Fruit fly (Drosophila melanogaster) whole organism, embryonic: Measurements from ENCODE around the gene CG14341.

ENCODE experiments used
- Aef1 ChIP-seq: fragments of 200-800 bp; sonication (Bioruptor generic); IDR thresholded peaks from 3 replicates; pipeline ENCODE4 v1.3.6; 2022; ENCODE audit warnings: missing biosample characterization, missing genetic modification characterization
- Bgb ChIP-seq: fragments of 200-800 bp; sonication (Bioruptor generic); IDR thresholded peaks from 2 replicates; pipeline ENCODE4 v1.3.6; 2022; ENCODE audit warnings: missing biosample characterization, missing genetic modification characterization; ENCODE audit not compliant: partially characterized antibody
- CG1024 ChIP-seq: fragments of 200-800 bp; sonication (Bioruptor generic); IDR thresholded peaks from 2 replicates; pipeline ENCODE4 v1.3.6; 2022; ENCODE audit warnings: missing biosample characterization, missing genetic modification characterization
- CG10366 ChIP-seq: fragments of 200-800 bp; sonication (Bioruptor generic); IDR thresholded peaks from 2 replicates; pipeline ENCODE4 v1.3.6; 2022; ENCODE audit warnings: missing biosample characterization, missing genetic modification characterization
- CG10462 ChIP-seq: fragments of 200-800 bp; sonication (Bioruptor generic); optimal IDR thresholded peaks from 2 replicates; lab custom pipeline; 2016; ENCODE audit warnings: missing biosample characterization, missing genetic modification characterization
- CG11695 ChIP-seq: fragments of 200-800 bp; sonication (Bioruptor generic); IDR thresholded peaks from 3 replicates; pipeline ENCODE4 v1.3.6; 2022; ENCODE audit warnings: missing biosample characterization, missing genetic modification characterization
- CG12236 ChIP-seq: fragments of 200-800 bp; sonication (Bioruptor generic); optimal IDR thresholded peaks from 2 replicates; lab custom pipeline; 2016; ENCODE audit warnings: missing biosample characterization, missing genetic modification characterization
- CG12299 ChIP-seq: fragments of 200-800 bp; sonication (Bioruptor generic); optimal IDR thresholded peaks from 2 replicates; lab custom pipeline; 2018; ENCODE audit warnings: missing biosample characterization, mild to moderate bottlenecking, missing genetic modification characterization
- CG13123 ChIP-seq: fragments of 200-800 bp; sonication (Bioruptor generic); optimal IDR thresholded peaks from 2 replicates; lab custom pipeline; 2016; ENCODE audit warnings: missing biosample characterization, missing genetic modification characterization
- CG13775 ChIP-seq: fragments of 200-800 bp; sonication (Bioruptor generic); optimal IDR thresholded peaks from 3 replicates; lab custom pipeline; 2017; ENCODE audit warnings: missing biosample characterization, mild to moderate bottlenecking, missing genetic modification characterization
- CG15479 ChIP-seq: fragments of 200-800 bp; sonication (Bioruptor generic); optimal IDR thresholded peaks from 3 replicates; lab custom pipeline; 2019; ENCODE audit warnings: missing biosample characterization, mild to moderate bottlenecking, missing genetic modification characterization, moderate library complexity
- CG15601 ChIP-seq: fragments of 200-800 bp; sonication (Bioruptor generic); optimal IDR thresholded peaks from 3 replicates; lab custom pipeline; 2019; ENCODE audit warnings: missing biosample characterization, mild to moderate bottlenecking, missing genetic modification characterization, moderate library complexity
- CG17361 ChIP-seq: fragments of 200-800 bp; sonication (Bioruptor generic); IDR thresholded peaks from 3 replicates; pipeline ENCODE4 v1.3.6; 2022; ENCODE audit warnings: missing biosample characterization, missing genetic modification characterization
- CG1792 ChIP-seq: fragments of 200-800 bp; sonication (Bioruptor generic); optimal IDR thresholded peaks from 2 replicates; lab custom pipeline; 2016; ENCODE audit warnings: missing biosample characterization, missing genetic modification characterization
- CG18262 ChIP-seq: fragments of 200-800 bp; optimal IDR thresholded peaks from 3 replicates; lab custom pipeline; 2019; ENCODE audit warnings: missing biosample characterization, mild to moderate bottlenecking, missing genetic modification characterization, moderate library complexity
- CG18599 ChIP-seq: fragments of 200-800 bp; sonication (Bioruptor generic); optimal IDR thresholded peaks from 3 replicates; lab custom pipeline; 2017; ENCODE audit warnings: missing biosample characterization, missing genetic modification characterization, mild to moderate bottlenecking, moderate library complexity, missing genetic modification reagents
- CG33213 ChIP-seq: fragments of 200-800 bp; sonication (Bioruptor generic); optimal IDR thresholded peaks from 3 replicates; lab custom pipeline; 2016; ENCODE audit warnings: missing biosample characterization, missing genetic modification characterization
- CG42726 ChIP-seq: fragments of 200-800 bp; sonication (Bioruptor generic); IDR thresholded peaks from 2 replicates; pipeline ENCODE4 v1.3.6; 2022; ENCODE audit warnings: missing biosample characterization, missing genetic modification characterization; ENCODE audit not compliant: partially characterized antibody
- CG4854 ChIP-seq: fragments of 200-800 bp; sonication (Bioruptor generic); optimal IDR thresholded peaks from 2 replicates; lab custom pipeline; 2016; ENCODE audit warnings: missing biosample characterization, missing genetic modification characterization, inconsistent platforms
- CG7928 ChIP-seq: fragments of 200-800 bp; sonication (Bioruptor generic); optimal IDR thresholded peaks from 2 replicates; lab custom pipeline; 2017; ENCODE audit warnings: missing biosample characterization, mild to moderate bottlenecking, missing genetic modification characterization
- CG8924 ChIP-seq: fragments of 200-800 bp; optimal IDR thresholded peaks from 3 replicates; lab custom pipeline; 2019; ENCODE audit warnings: missing biosample characterization, mild to moderate bottlenecking, missing genetic modification characterization, moderate library complexity
- H2.0 ChIP-seq: fragments of 200-800 bp; sonication (Bioruptor generic); IDR thresholded peaks from 2 replicates; pipeline ENCODE4 v1.3.6; 2022; ENCODE audit warnings: missing biosample characterization, missing genetic modification characterization
- HHEX ChIP-seq: fragments of 200-800 bp; sonication (Bioruptor generic); optimal IDR thresholded peaks from 3 replicates; lab custom pipeline; 2017; ENCODE audit warnings: missing biosample characterization, mild to moderate bottlenecking, missing genetic modification characterization, missing genetic modification reagents
- HLH54F ChIP-seq: fragments of 200-800 bp; sonication (Bioruptor generic); optimal IDR thresholded peaks from 3 replicates; lab custom pipeline; 2016; ENCODE audit warnings: missing biosample characterization, missing genetic modification characterization
- HmgD ChIP-seq: fragments of 200-800 bp; sonication (Bioruptor generic); optimal IDR thresholded peaks from 3 replicates; lab custom pipeline; 2016; ENCODE audit warnings: missing biosample characterization, missing genetic modification characterization
- Hr39 ChIP-seq: fragments of >200 bp; optimal IDR thresholded peaks from 2 replicates; lab custom pipeline; 2017
- Lim3 ChIP-seq: fragments of 200-800 bp; sonication (Bioruptor generic); IDR thresholded peaks from 2 replicates; pipeline ENCODE4 v1.3.6; 2022; ENCODE audit warnings: missing biosample characterization, missing genetic modification characterization
- Mrtf ChIP-seq: fragments of 200-800 bp; sonication (Bioruptor generic); IDR thresholded peaks from 3 replicates; pipeline ENCODE4 v1.3.6; 2022; ENCODE audit warnings: missing biosample characterization, missing genetic modification characterization
- Neu2 ChIP-seq: fragments of 200-800 bp; sonication (Bioruptor generic); optimal IDR thresholded peaks from 3 replicates; lab custom pipeline; 2016; ENCODE audit warnings: missing biosample characterization, missing genetic modification characterization, borderline replicate concordance
- Rfx ChIP-seq: fragments of 200-800 bp; sonication (Bioruptor generic); IDR thresholded peaks from 2 replicates; pipeline ENCODE4 v1.3.6; 2022; ENCODE audit warnings: missing biosample characterization, missing genetic modification characterization
- Sin3A ChIP-seq: fragments of >200 bp; optimal IDR thresholded peaks from 2 replicates; lab custom pipeline; 2018
- Sox102F ChIP-seq: fragments of 200-800 bp; sonication (Bioruptor generic); optimal IDR thresholded peaks from 2 replicates; lab custom pipeline; 2018; ENCODE audit warnings: missing biosample characterization, mild to moderate bottlenecking, missing genetic modification characterization, moderate library complexity
- Stat92E ChIP-seq, 3 experiments: fragments of >200 bp in 2 of 3; fragments of 200-800 bp in 1 of 3; sonication (Bioruptor generic) in 1 of 3; optimal IDR thresholded peaks; 2 replicates each; lab custom pipeline; 2017 to 2019; ENCODE audit warnings: missing biosample characterization in 3 of 3, missing genetic modification characterization in 3 of 3, mild to moderate bottlenecking in 1 of 3, moderate library complexity in 1 of 3
- bigmax ChIP-seq: fragments of 200-800 bp; sonication (Bioruptor generic); optimal IDR thresholded peaks from 2 replicates; lab custom pipeline; 2018; ENCODE audit warnings: missing biosample characterization, mild to moderate bottlenecking, missing genetic modification characterization
- ci ChIP-seq: fragments of 200-800 bp; sonication (Bioruptor generic); IDR thresholded peaks from 3 replicates; pipeline ENCODE4 v1.3.6; 2022; ENCODE audit warnings: missing biosample characterization, missing genetic modification characterization
- ham ChIP-seq: fragments of 200-800 bp; sonication (Bioruptor generic); IDR thresholded peaks from 2 replicates; pipeline ENCODE4 v1.3.6; 2022; ENCODE audit warnings: missing biosample characterization, missing genetic modification characterization
- lov ChIP-seq, 2 experiments: fragments of 200-800 bp in 1 of 2; fragments of >200 bp in 1 of 2; sonication (Bioruptor generic) in 1 of 2; IDR thresholded peaks in 1 of 2; optimal IDR thresholded peaks in 1 of 2; 2 replicates in 1 of 2; 3 replicates in 1 of 2; pipeline versions ENCODE4 v1.3.6 to Lab custom; 2017 to 2022; ENCODE audit warnings: missing biosample characterization in 1 of 2, missing genetic modification characterization in 1 of 2
- nerfin-1 ChIP-seq: fragments of 200-800 bp; sonication (Bioruptor generic); optimal IDR thresholded peaks from 3 replicates; lab custom pipeline; 2019; ENCODE audit warnings: missing biosample characterization, mild to moderate bottlenecking, missing genetic modification characterization, moderate library complexity
- nerfin-2 ChIP-seq: fragments of 200-800 bp; sonication (Bioruptor generic); IDR thresholded peaks from 2 replicates; pipeline ENCODE4 v1.3.6; 2022; ENCODE audit warnings: missing biosample characterization, missing genetic modification characterization; ENCODE audit not compliant: partially characterized antibody
- pita ChIP-seq: fragments of 200-800 bp; sonication (Bioruptor generic); optimal IDR thresholded peaks from 2 replicates; lab custom pipeline; 2017; ENCODE audit warnings: missing biosample characterization, mild to moderate bottlenecking, missing genetic modification characterization
- pnt ChIP-seq: fragments of 200-800 bp; sonication (Bioruptor generic); optimal IDR thresholded peaks from 3 replicates; lab custom pipeline; 2016; ENCODE audit warnings: missing biosample characterization, missing genetic modification characterization
- repo ChIP-seq: fragments of 200-800 bp; sonication (Bioruptor generic); optimal IDR thresholded peaks from 2 replicates; lab custom pipeline; 2016; ENCODE audit warnings: missing biosample characterization, missing genetic modification characterization
- rib ChIP-seq: fragments of 200-800 bp; sonication (Bioruptor generic); IDR thresholded peaks from 2 replicates; pipeline ENCODE4 v1.3.6; 2022; ENCODE audit warnings: missing biosample characterization, missing genetic modification characterization
- scrt ChIP-seq: fragments of 200-800 bp; sonication (Bioruptor generic); optimal IDR thresholded peaks from 2 replicates; lab custom pipeline; 2018; ENCODE audit warnings: missing biosample characterization, mild to moderate bottlenecking, missing genetic modification characterization, moderate library complexity
- sim ChIP-seq: fragments of 200-800 bp; sonication (Bioruptor generic); IDR thresholded peaks from 2 replicates; pipeline ENCODE4 v1.3.6; 2022; ENCODE audit warnings: missing biosample characterization, missing genetic modification characterization
- stc ChIP-seq: fragments of 200-800 bp; sonication (Bioruptor generic); IDR thresholded peaks from 2 replicates; pipeline ENCODE4 v1.3.6; 2022; ENCODE audit warnings: missing biosample characterization, missing genetic modification characterization
- tx ChIP-seq: fragments of 200-800 bp; sonication (Bioruptor generic); optimal IDR thresholded peaks from 2 replicates; lab custom pipeline; 2016; ENCODE audit warnings: missing biosample characterization, missing genetic modification characterization
- vnd ChIP-seq: fragments of 200-800 bp; sonication (Bioruptor generic); IDR thresholded peaks from 3 replicates; pipeline ENCODE4 v1.3.6; 2022; ENCODE audit warnings: missing biosample characterization, missing genetic modification characterization; ENCODE audit not compliant: partially characterized antibody
- zfh1 ChIP-seq: fragments of 200-800 bp; sonication (Bioruptor generic); IDR thresholded peaks from 3 replicates; pipeline ENCODE4 v1.3.6; 2022; ENCODE audit warnings: missing biosample characterization, missing genetic modification characterization
- zfh2 ChIP-seq: fragments of 200-800 bp; sonication (Bioruptor generic); optimal IDR thresholded peaks from 2 replicates; lab custom pipeline; 2016; ENCODE audit warnings: missing biosample characterization, missing genetic modification characterization

Gene CG14341

dm6 chr2L:1150554-1150953 is 15.8 kb upstream of the CG14341 start, which contains the start of the genes Tfb4 and Vps29 (continued):
- TF ChIP-seq CG42726 (GFP tag; lab: Robert Waterston, UW) (peak; percentile 19; the same call in 1 of the 2 replicates), Aef1 (GFP tag; lab: Robert Waterston, UW) (peak; percentile 24; the same call in 1 of the 3 replicates), nerfin-2 (GFP tag; lab: Robert Waterston, UW) (peak; percentile 98), repo (GFP tag; lab: Kevin White, UChicago) (peak; percentile 1), HLH54F (peak; percentile 69), CG10462 (no peak), CG1792 (GFP tag; lab: Kevin White, UChicago) (no peak), CG18262 (tag; lab: Kevin White, UChicago) (no peak), Stat92E (GFP tag; optimal IDR thresholded peaks at IDR 0.05; lab: Kevin White, UChicago) (no peak), rib (GFP tag; lab: Robert Waterston, UW) (peak; percentile 62; the same call in 1 of the 2 replicates), CG12299 (tag; lab: Kevin White, UChicago) (no peak), CG17361 (GFP tag; lab: Robert Waterston, UW) (no peak), zfh2 (GFP tag; lab: Kevin White, UChicago) (peak; percentile 84), Bgb (GFP tag; lab: Robert Waterston, UW) (peak; percentile 94), Lim3 (GFP tag; lab: Robert Waterston, UW) (no peak), stc (GFP tag; lab: Robert Waterston, UW) (no peak), CG13123 (GFP tag; lab: Kevin White, UChicago) (no peak), ci (GFP tag; lab: Robert Waterston, UW) (peak; percentile 87), Mrtf (0 out of 3 replicates have a peak, but pooled peaks have one; percentile 21), Rfx (GFP tag; lab: Robert Waterston, UW) (peak; percentile 81), CG33213 (GFP tag; lab: Kevin White, UChicago) (peak; percentile 43), zfh1 (GFP tag; lab: Robert Waterston, UW) (peak; percentile 65; the same call in 2 of the 3 replicates), CG15601 (tag; lab: Kevin White, UChicago) (peak; percentile 11), lov (optimal IDR thresholded peaks at IDR 0.05; lab: Kevin White, UChicago) (no peak), lov (GFP tag; IDR thresholded peaks at IDR 0.05; lab: Robert Waterston, UW) (peak; percentile 66; the same call in 1 of the 3 replicates), tx (GFP tag; lab: Kevin White, UChicago) (peak; percentile 7), CG8924 (tag; lab: Kevin White, UChicago) (peak; percentile 39), Sin3A (no peak), Sox102F (no peak), CG1024 (GFP tag; lab: Robert Waterston, UW) (0 out of 2 replicates have a peak, but pooled peaks have one; percentile 32), CG10366 (GFP tag; lab: Robert Waterston, UW) (peak; percentile 41; the same call in 1 of the 2 replicates), Neu2 (GFP tag; lab: Kevin White, UChicago) (no peak), CG13775 (GFP tag; lab: Kevin White, UChicago) (peak; percentile 9), pita (GFP tag; lab: Kevin White, UChicago) (no peak), bigmax (GFP tag; lab: Kevin White, UChicago) (no peak), CG11695 (GFP tag; lab: Robert Waterston, UW) (0 out of 3 replicates have a peak, but pooled peaks have one; percentile 12), scrt (GFP tag; lab: Kevin White, UChicago) (no peak), HmgD (GFP tag; lab: Kevin White, UChicago) (peak; percentile 59), vnd (GFP tag; lab: Robert Waterston, UW) (peak; percentile 93), Hr39 (lab: Kevin White, UChicago) (no peak), CG18599 (GFP tag; lab: Kevin White, UChicago) (peak; percentile 32), ham (GFP tag; lab: Robert Waterston, UW) (no peak), sim (GFP tag; lab: Robert Waterston, UW) (no peak), pnt (GFP tag; lab: Kevin White, UChicago) (no peak), nerfin-1 (tag; lab: Kevin White, UChicago) (no peak), CG12236 (GFP tag; lab: Kevin White, UChicago) (no peak), CG15479 (GFP tag; lab: Kevin White, UChicago) (no peak), H2.0 (GFP tag; lab: Robert Waterston, UW) (peak; percentile 46; the same call in 1 of the 2 replicates), CG4854 (GFP tag; lab: Kevin White, UChicago) (peak; percentile 21), CG7928 (no peak), HHEX (no peak)
